Worm (Caenorhabditis elegans) whole organism, young adult: Measurements from ENCODE around the gene clec-153.

Source experiments
- B0261.1 ChIP-seq: sonication (generic microtip); optimal IDR thresholded peaks from 2 replicates; lab custom pipeline; 2016; ENCODE audit warnings: mild to moderate bottlenecking, missing genetic modification characterization, moderate library complexity, missing compliant biosample characterization
- F10E7.11 ChIP-seq: sonication (generic microtip); optimal IDR thresholded peaks from 2 replicates; lab custom pipeline; 2017; ENCODE audit warnings: mild to moderate bottlenecking, missing genetic modification characterization, moderate library complexity, missing compliant biosample characterization
- K11D2.4 ChIP-seq: fragments of 200-800 bp; sonication (Bioruptor generic); IDR thresholded peaks from 2 replicates; pipeline ENCODE4 v1.3.6; 2022; ENCODE audit warnings: missing genetic modification reagents, missing genetic modification characterization, missing compliant biosample characterization
- T26A5.8 ChIP-seq: sonication (generic microtip); optimal IDR thresholded peaks from 2 replicates; lab custom pipeline; 2016; ENCODE audit warnings: missing genetic modification characterization, missing compliant biosample characterization
- Y53F4B.3 ChIP-seq: fragments of 200-800 bp; sonication (Bioruptor generic); IDR thresholded peaks from 2 replicates; pipeline ENCODE4 v1.3.6; 2022; ENCODE audit warnings: missing genetic modification reagents, missing genetic modification characterization, missing compliant biosample characterization
- ZK185.1 ChIP-seq: sonication (generic microtip); optimal IDR thresholded peaks from 2 replicates; lab custom pipeline; 2016; ENCODE audit warnings: mild to moderate bottlenecking, missing genetic modification characterization, missing compliant biosample characterization; ENCODE audit not compliant: poor library complexity, severe bottlenecking
- aptf-2 ChIP-seq: fragments of 200-800 bp; sonication (Bioruptor generic); conservative IDR thresholded peaks from 2 replicates; pipeline ENCODE4 v1.3.6; 2022; ENCODE audit warnings: missing genetic modification reagents, missing genetic modification characterization, missing compliant biosample characterization
- athp-1 ChIP-seq: sonication (generic microtip); optimal IDR thresholded peaks from 2 replicates; lab custom pipeline; 2017; ENCODE audit warnings: mild to moderate bottlenecking, missing genetic modification characterization, missing compliant biosample characterization
- attf-3 ChIP-seq: fragments of 200-800 bp; sonication (Bioruptor generic); conservative IDR thresholded peaks from 2 replicates; pipeline ENCODE4 v1.3.6; 2022; ENCODE audit warnings: missing genetic modification reagents, missing genetic modification characterization, missing compliant biosample characterization
- attf-5 ChIP-seq: fragments of 200-800 bp; sonication (Bioruptor generic); optimal IDR thresholded peaks from 2 replicates; lab custom pipeline; 2018; ENCODE audit warnings: mild to moderate bottlenecking, missing genetic modification characterization, missing compliant biosample characterization
- attf-6 ChIP-seq: fragments of 200-800 bp; sonication (Bioruptor generic); IDR thresholded peaks from 2 replicates; pipeline ENCODE4 v1.3.6; 2022; ENCODE audit warnings: missing genetic modification reagents, missing genetic modification characterization, missing compliant biosample characterization
- bed-2 ChIP-seq: fragments of 200-800 bp; sonication (Bioruptor generic); IDR thresholded peaks from 2 replicates; pipeline ENCODE4 v1.3.6; 2022; ENCODE audit warnings: missing genetic modification reagents, missing genetic modification characterization, missing compliant biosample characterization
- cebp-1 ChIP-seq, 2 experiments: fragments of 200-800 bp in 1 of 2; sonication (Bioruptor generic) in 1 of 2; sonication (generic microtip) in 1 of 2; IDR thresholded peaks in 1 of 2; optimal IDR thresholded peaks in 1 of 2; 2 replicates each; pipeline versions ENCODE4 v1.3.6 to Lab custom; 2017 to 2022; ENCODE audit warnings: missing compliant biosample characterization in 2 of 2, missing genetic modification characterization in 2 of 2, mild to moderate bottlenecking in 1 of 2, missing genetic modification reagents in 1 of 2, moderate library complexity in 1 of 2
- ceh-27 ChIP-seq: fragments of 200-800 bp; sonication (Bioruptor generic); optimal IDR thresholded peaks from 2 replicates; lab custom pipeline; 2018; ENCODE audit warnings: mild to moderate bottlenecking, missing genetic modification characterization, moderate library complexity, missing compliant biosample characterization
- ceh-40 ChIP-seq: fragments of 200-800 bp; sonication (Bioruptor generic); IDR thresholded peaks from 2 replicates; pipeline ENCODE4 v1.3.6; 2022; ENCODE audit warnings: missing genetic modification characterization, missing compliant biosample characterization
- ceh-91 ChIP-seq: fragments of 200-800 bp; sonication (Bioruptor generic); IDR thresholded peaks from 2 replicates; pipeline ENCODE4 v1.3.6; 2022; ENCODE audit warnings: missing genetic modification reagents, missing genetic modification characterization, missing compliant biosample characterization
- dox-1 ChIP-seq: fragments of 200-800 bp; sonication (Bioruptor generic); IDR thresholded peaks from 2 replicates; pipeline ENCODE4 v1.3.6; 2022; ENCODE audit warnings: missing genetic modification reagents, missing genetic modification characterization, missing compliant biosample characterization
- hmg-1.2 ChIP-seq: fragments of 200-800 bp; sonication (Bioruptor generic); IDR thresholded peaks from 2 replicates; pipeline ENCODE4 v1.3.6; 2022; ENCODE audit warnings: missing genetic modification reagents, missing genetic modification characterization, missing compliant biosample characterization
- hmg-20 ChIP-seq: fragments of 200-800 bp; sonication (Bioruptor generic); IDR thresholded peaks from 2 replicates; pipeline ENCODE4 v1.3.6; 2022; ENCODE audit warnings: missing genetic modification reagents, missing genetic modification characterization, missing compliant biosample characterization
- hsf-1 ChIP-seq: fragments of 200-800 bp; sonication (Bioruptor generic); IDR thresholded peaks from 2 replicates; pipeline ENCODE4 v1.3.6; 2022; ENCODE audit warnings: missing genetic modification reagents, missing genetic modification characterization, missing compliant biosample characterization
- lin-35 ChIP-seq, 3 experiments: fragments of 150-350 bp in 2 of 3; sonication (generic microtip) in 1 of 3; optimal IDR thresholded peaks; 2 replicates each; lab custom pipeline; 2014 to 2018; ENCODE audit warnings: missing biosample characterization in 3 of 3, missing genetic modification characterization in 3 of 3, missing genetic modification reagents in 3 of 3
- lin-40 ChIP-seq: sonication (generic microtip); optimal IDR thresholded peaks from 2 replicates; lab custom pipeline; 2016; ENCODE audit warnings: missing genetic modification characterization, mild to moderate bottlenecking, missing compliant biosample characterization, missing genotype, missing genetic modification reagents
- lin-54 ChIP-seq: fragments of 200-800 bp; sonication (Bioruptor generic); optimal IDR thresholded peaks from 2 replicates; lab custom pipeline; 2018; ENCODE audit warnings: mild to moderate bottlenecking, missing genetic modification characterization, missing compliant biosample characterization
- lir-1 ChIP-seq: fragments of 200-800 bp; sonication (Bioruptor generic); conservative IDR thresholded peaks from 2 replicates; pipeline ENCODE4 v1.3.6; 2022; ENCODE audit warnings: missing genetic modification reagents, missing genetic modification characterization, missing compliant biosample characterization
- madf-3 ChIP-seq: fragments of 200-800 bp; sonication (Bioruptor generic); IDR thresholded peaks from 2 replicates; pipeline ENCODE4 v1.3.6; 2022; ENCODE audit warnings: missing genetic modification reagents, missing genetic modification characterization, missing compliant biosample characterization
- mcd-1 ChIP-seq: fragments of 200-800 bp; sonication (Bioruptor generic); IDR thresholded peaks from 2 replicates; pipeline ENCODE4 v1.3.6; 2022; ENCODE audit warnings: missing genetic modification reagents, missing genetic modification characterization, missing compliant biosample characterization
- nfya-2 ChIP-seq: fragments of 200-800 bp; sonication (Bioruptor generic); IDR thresholded peaks from 2 replicates; pipeline ENCODE4 v1.3.6; 2022; ENCODE audit warnings: missing genetic modification reagents, missing genetic modification characterization, missing compliant biosample characterization
- nhr-120 ChIP-seq: fragments of 200-800 bp; sonication (Bioruptor generic); IDR thresholded peaks from 2 replicates; pipeline ENCODE4 v1.3.6; 2022; ENCODE audit warnings: missing genetic modification characterization, missing compliant biosample characterization
- nhr-80 ChIP-seq: sonication (generic microtip); optimal IDR thresholded peaks from 2 replicates; lab custom pipeline; 2016; ENCODE audit warnings: missing genetic modification characterization, missing compliant biosample characterization
- sdz-38 ChIP-seq: sonication (generic microtip); optimal IDR thresholded peaks from 2 replicates; lab custom pipeline; 2016; ENCODE audit warnings: missing genotype, missing genetic modification characterization, missing compliant biosample characterization
- snpc-1.1 ChIP-seq: sonication (generic microtip); optimal IDR thresholded peaks from 2 replicates; lab custom pipeline; 2017; ENCODE audit warnings: missing genetic modification characterization, mild to moderate bottlenecking, missing compliant biosample characterization, antibody characterized with exemption, moderate library complexity, missing genotype, missing genetic modification reagents; ENCODE audit not compliant: insufficient read depth
- snpc-1.3 ChIP-seq: sonication (generic microtip); optimal IDR thresholded peaks from 2 replicates; lab custom pipeline; 2017; ENCODE audit warnings: missing genetic modification characterization, mild to moderate bottlenecking, missing compliant biosample characterization, antibody characterized with exemption, moderate library complexity, missing genotype, missing genetic modification reagents; ENCODE audit not compliant: insufficient read depth
- ztf-18 ChIP-seq: sonication (generic microtip); optimal IDR thresholded peaks from 2 replicates; lab custom pipeline; 2016; ENCODE audit warnings: missing genotype, mild to moderate bottlenecking, missing genetic modification characterization, missing compliant biosample characterization
- ztf-25 ChIP-seq: fragments of 200-800 bp; sonication (Bioruptor generic); IDR thresholded peaks from 2 replicates; pipeline ENCODE4 v1.3.6; 2022; ENCODE audit warnings: missing genetic modification reagents, missing genetic modification characterization, missing compliant biosample characterization
- ztf-28 ChIP-seq: fragments of 200-800 bp; sonication (Bioruptor generic); IDR thresholded peaks from 2 replicates; pipeline ENCODE4 v1.3.6; 2022; ENCODE audit warnings: missing genetic modification reagents, missing genetic modification characterization, missing compliant biosample characterization

Gene clec-153

ce11 chrIII:4665272-4665671, 30.2 kb downstream of the clec-153 start, which contains the start of gene T23F11.4:
Gene T23F11.4 (minus strand): TSS chrIII:4665372.
- no peak for TF ChIP-seq B0261.1 (tag; lab: Kevin White, UChicago)
- no peak for TF ChIP-seq ztf-25 (GFP tag; lab: Robert Waterston, UW)
- TF ChIP-seq dox-1 (GFP tag; lab: Robert Waterston, UW): no peak
- no peak for TF ChIP-seq madf-3
- no peak for TF ChIP-seq ztf-28 (GFP tag; lab: Robert Waterston, UW)
- TF ChIP-seq nfya-2 (GFP tag; lab: Robert Waterston, UW): no peak
- no peak for TF ChIP-seq ceh-91 (GFP tag; lab: Robert Waterston, UW)
- no peak for TF ChIP-seq aptf-2 (GFP tag; lab: Robert Waterston, UW)
- TF ChIP-seq lin-35 (GFP tag; optimal IDR thresholded peaks at IDR 0.05; lab: Kevin White, UChicago): no peak
- TF ChIP-seq hsf-1 (GFP tag; lab: Robert Waterston, UW): no peak

DNA sequence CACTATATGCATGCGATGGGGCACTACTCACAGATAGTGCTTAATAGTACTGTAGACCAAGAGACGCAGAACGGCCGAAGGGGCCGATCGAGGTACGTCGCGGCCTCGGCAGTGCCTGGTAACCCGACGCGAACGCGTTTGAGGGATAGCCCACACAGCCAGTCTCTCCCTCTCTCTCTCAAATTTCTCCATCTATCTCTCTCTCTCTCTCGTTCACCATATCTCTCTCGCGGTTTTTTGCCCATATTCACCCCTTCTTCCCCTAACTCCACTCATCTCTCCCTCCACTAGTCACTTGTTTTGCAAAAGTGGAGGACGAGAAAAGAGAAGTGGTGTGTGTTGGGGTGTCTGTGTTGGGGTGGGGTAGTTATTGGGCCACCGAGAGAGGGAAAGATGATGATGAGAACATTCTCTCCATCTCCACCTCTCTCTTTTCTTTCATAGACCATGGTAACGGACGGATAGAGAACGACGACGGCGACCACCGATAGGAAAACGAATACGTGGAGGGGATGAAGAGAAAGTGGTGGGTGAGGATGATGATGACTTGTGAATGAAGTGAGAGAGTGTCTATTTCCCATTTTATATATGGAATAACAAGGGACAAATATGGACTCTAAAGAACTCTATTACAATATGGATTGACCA, 31.8 kb downstream of the clec-153 start:
- TF ChIP-seq ztf-18 (tag; lab: Kevin White, UChicago) (no peak), ceh-27 (GFP tag; lab: Kevin White, UChicago) (peak; percentile 86), hmg-1.2 (peak; percentile 54; the same call in 1 of the 2 replicates), hmg-20 (GFP tag; lab: Robert Waterston, UW) (no peak), lir-1 (GFP tag; lab: Robert Waterston, UW) (peak; percentile 26; the same call in 1 of the 2 replicates), attf-5 (GFP tag; lab: Kevin White, UChicago) (peak; percentile 6)

DNA sequence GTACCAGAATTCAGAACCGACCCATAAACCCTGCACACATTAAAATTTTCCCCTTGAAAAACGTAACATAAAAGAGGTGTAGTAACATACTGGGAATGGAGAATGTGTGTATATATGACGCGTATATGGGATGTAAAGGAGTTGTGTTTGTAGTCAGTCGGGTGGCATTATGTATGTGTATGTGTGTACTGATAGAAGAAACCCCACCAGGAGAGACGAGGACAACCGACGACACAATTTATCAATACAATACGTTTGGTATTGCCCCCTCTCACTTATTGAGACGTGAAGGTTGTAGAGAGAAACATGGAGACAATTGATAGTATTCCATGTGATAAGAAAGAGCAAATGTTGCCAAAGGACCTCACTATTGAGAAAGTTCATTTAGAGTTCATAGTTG, 33.0 kb downstream of the clec-153 start:
- TF ChIP-seq nhr-80 (tag; lab: Kevin White, UChicago) (peak; percentile 23), attf-3 (GFP tag; lab: Robert Waterston, UW) (no peak)

DNA sequence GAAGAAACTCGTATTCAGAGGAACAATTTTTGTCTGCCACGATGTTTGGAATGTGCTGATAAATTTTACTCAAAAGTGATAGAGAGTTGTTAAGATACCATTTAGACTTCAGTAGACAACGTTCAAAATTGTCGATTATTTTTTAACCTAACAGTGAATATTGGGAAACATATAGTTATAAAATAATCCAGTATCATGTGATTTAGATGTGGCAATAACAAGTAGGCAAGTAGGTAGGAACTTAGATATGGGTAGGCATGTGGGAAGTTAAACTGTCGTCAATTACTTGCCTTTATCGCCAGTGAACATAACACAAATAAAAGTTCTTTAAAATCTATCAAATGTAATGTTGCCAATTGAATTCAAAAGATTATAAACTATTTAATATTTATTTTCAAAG, 36.4 kb downstream of the clec-153 start, which contains the start of gene T23F11.11:
Gene T23F11.11, minus strand, starts transcription at position 101 of the 400 bp plus-strand sequence.
- no peak for TF ChIP-seq ZK185.1 (tag; lab: Kevin White, UChicago)
- TF ChIP-seq athp-1 (tag; lab: Kevin White, UChicago): no peak
- no peak for TF ChIP-seq ztf-28 (GFP tag; lab: Robert Waterston, UW)
- TF ChIP-seq sdz-38 (tag; lab: Kevin White, UChicago): no peak
- TF ChIP-seq T26A5.8 (tag; lab: Kevin White, UChicago): no peak
- TF ChIP-seq cebp-1 (GFP tag; IDR thresholded peaks at IDR 0.05; lab: Robert Waterston, UW): no peak
- no peak for TF ChIP-seq cebp-1 (tag; optimal IDR thresholded peaks at IDR 0.05; lab: Kevin White, UChicago)
- TF ChIP-seq ceh-40: no peak
- TF ChIP-seq snpc-1.3: no peak
- TF ChIP-seq lin-40 (tag; lab: Kevin White, UChicago): no peak
- no peak for TF ChIP-seq attf-6 (GFP tag; lab: Robert Waterston, UW)
- no peak for TF ChIP-seq F10E7.11 (tag; lab: Kevin White, UChicago)
- no peak for TF ChIP-seq mcd-1 (GFP tag; lab: Robert Waterston, UW)
- TF ChIP-seq bed-2 (GFP tag; lab: Robert Waterston, UW): no peak
- no peak for TF ChIP-seq Y53F4B.3
- TF ChIP-seq K11D2.4 (GFP tag; lab: Robert Waterston, UW): no peak
- no peak for TF ChIP-seq nhr-120 (GFP tag; lab: Robert Waterston, UW)
- no peak for TF ChIP-seq snpc-1.1 (tag; lab: Kevin White, UChicago)
- TF ChIP-seq lin-54 (GFP tag; lab: Kevin White, UChicago): no peak
